Worm (Caenorhabditis elegans): Measurements from ENCODE around the gene nth-1.

DNA sequence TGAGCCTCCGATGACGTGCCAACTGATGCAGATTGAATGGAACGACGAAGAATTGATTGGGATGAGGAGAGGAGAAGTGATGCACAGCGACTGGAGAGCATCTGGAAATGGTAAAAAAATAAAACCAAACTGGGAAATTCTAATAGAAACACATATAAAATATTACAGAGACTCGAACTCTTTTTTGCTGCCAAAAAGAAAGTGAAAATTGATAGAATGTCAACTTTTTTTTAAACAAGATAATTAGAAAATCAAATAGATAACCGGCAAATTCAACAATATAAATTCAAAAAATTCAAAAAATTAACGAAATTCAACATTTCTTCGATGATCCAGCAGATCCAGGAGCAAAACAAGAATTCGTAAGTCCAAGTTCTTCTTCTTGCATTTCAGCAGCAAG lies 50.6 kb downstream of the nth-1 start, which contains the start of gene mrpl-21:
- TF ChIP-seq jun-1 (tag; optimal IDR thresholded peaks at IDR 0.05): no peak
- TF ChIP-seq dmd-9 (GFP tag; IDR thresholded peaks at IDR 0.05): no peak
- no peak for TF ChIP-seq madf-5 (GFP tag; IDR thresholded peaks at IDR 0.05)
- no peak for TF ChIP-seq aly-2 (tag; optimal IDR thresholded peaks at IDR 0.05)

Measured in whole organism, L4 larva.